Worm (Caenorhabditis elegans) whole organism, late embryonic: ENCODE measurements around the gene flp-6.

Experiments used
- K02D7.2 ChIP-seq: sonication (generic microtip); optimal IDR thresholded peaks from 2 replicates; lab custom pipeline; 2017; ENCODE audit warnings: mild to moderate bottlenecking, missing genetic modification characterization, missing compliant biosample characterization
- ama-1 ChIP-seq: fragments of 150-350 bp; optimal IDR thresholded peaks from 2 replicates; lab custom pipeline; 2014
- ceh-14 ChIP-seq: sonication (generic microtip); optimal IDR thresholded peaks from 2 replicates; lab custom pipeline; 2016; ENCODE audit warnings: missing genotype, missing genetic modification characterization, missing compliant biosample characterization
- ceh-18 ChIP-seq: sonication (generic microtip); optimal IDR thresholded peaks from 2 replicates; lab custom pipeline; 2016; ENCODE audit warnings: missing genetic modification characterization, missing compliant biosample characterization
- elt-4 ChIP-seq: sonication (generic microtip); optimal IDR thresholded peaks from 2 replicates; lab custom pipeline; 2016; ENCODE audit warnings: missing genetic modification characterization, missing compliant biosample characterization
- hlh-13 ChIP-seq: fragments of 200-800 bp; sonication (Bioruptor generic); optimal IDR thresholded peaks from 2 replicates; lab custom pipeline; 2018; ENCODE audit warnings: mild to moderate bottlenecking, missing genetic modification characterization, missing compliant biosample characterization
- nhr-11 ChIP-seq: fragments of 150-350 bp; optimal IDR thresholded peaks from 2 replicates; lab custom pipeline; 2014; ENCODE audit warnings: missing biosample characterization, missing genetic modification characterization
- nhr-232 ChIP-seq: sonication (generic microtip); optimal IDR thresholded peaks from 2 replicates; lab custom pipeline; 2016; ENCODE audit warnings: missing genetic modification characterization, missing compliant biosample characterization
- odd-2 ChIP-seq: sonication (generic microtip); optimal IDR thresholded peaks from 2 replicates; lab custom pipeline; 2017; ENCODE audit warnings: antibody characterized with exemption, mild to moderate bottlenecking, missing genetic modification characterization, missing compliant biosample characterization
- pag-3 ChIP-seq: sonication (generic microtip); optimal IDR thresholded peaks from 2 replicates; lab custom pipeline; 2016; ENCODE audit warnings: missing compliant biosample characterization, missing genetic modification characterization, borderline replicate concordance
- pax-1 ChIP-seq: fragments of 150-350 bp; optimal IDR thresholded peaks from 2 replicates; lab custom pipeline; 2014; ENCODE audit warnings: missing biosample characterization, missing genetic modification characterization
- pha-2 ChIP-seq: sonication (generic microtip); optimal IDR thresholded peaks from 2 replicates; lab custom pipeline; 2017; ENCODE audit warnings: mild to moderate bottlenecking, missing genetic modification characterization, missing compliant biosample characterization
- pha-4 ChIP-seq: fragments of 150-350 bp; optimal IDR thresholded peaks from 2 replicates; lab custom pipeline; 2018; ENCODE audit warnings: missing biosample characterization, missing genetic modification reagents, missing genetic modification characterization
- tbx-2 ChIP-seq: sonication (generic microtip); optimal IDR thresholded peaks from 2 replicates; lab custom pipeline; 2016; ENCODE audit warnings: missing genetic modification characterization, missing compliant biosample characterization

ce11 chrV:9465529-9465928 is 6.2 kb upstream of the flp-6 start:
- no peak for TF ChIP-seq ama-1 (lab: Kevin White, UChicago)
- TF ChIP-seq nhr-11 = no peak
- TF ChIP-seq K02D7.2 (tag; lab: Kevin White, UChicago) = no peak
- no peak for TF ChIP-seq tbx-2
- no peak for TF ChIP-seq pha-4 (tag; lab: Kevin White, UChicago)
- no peak for TF ChIP-seq pha-2 (tag; lab: Kevin White, UChicago)
- no peak for TF ChIP-seq ceh-18 (tag; lab: Kevin White, UChicago)
- no peak for TF ChIP-seq elt-4 (tag; lab: Kevin White, UChicago)
- TF ChIP-seq pax-1 = no peak
- TF ChIP-seq odd-2 = no peak
- no peak for TF ChIP-seq hlh-13 (GFP tag; lab: Kevin White, UChicago)
- no peak for TF ChIP-seq ceh-14
- TF ChIP-seq pag-3 (tag; lab: Kevin White, UChicago) = no peak
- no peak for TF ChIP-seq nhr-232
